Fruit fly (Drosophila melanogaster): ENCODE measurements around the gene CG32755.

Gene CG32755

dm6 chrX:5995951-5996350 is 45.9 kb downstream of the CG32755 start (continued):
- TF ChIP-seq CG13624 (GFP tag; optimal IDR thresholded peaks at IDR 0.05) (no peak), CG3281 (GFP tag; optimal IDR thresholded peaks at IDR 0.05) (no peak), CG10654 (GFP tag; optimal IDR thresholded peaks at IDR 0.05) (no peak), YL-1 (GFP tag; optimal IDR thresholded peaks at IDR 0.05) (no peak), CG31365 (tag; optimal IDR thresholded peaks at IDR 0.05) (no peak), yki (optimal IDR thresholded peaks at IDR 0.05) (no peak), CG2199 (GFP tag; IDR thresholded peaks at IDR 0.05) (no peak), CG6683 (GFP tag; optimal IDR thresholded peaks at IDR 0.05) (no peak), Rfx (GFP tag; IDR thresholded peaks at IDR 0.05) (0 out of 2 replicates have a peak, but pooled peaks have one; percentile 13), CG10979 (tag; optimal IDR thresholded peaks at IDR 0.05) (peak; percentile 59), Ets65A (GFP tag) (no peak), Six4 (GFP tag; optimal IDR thresholded peaks at IDR 0.05) (no peak), bcd (GFP tag; optimal IDR thresholded peaks at IDR 0.05) (no peak), nau (GFP tag; optimal IDR thresholded peaks at IDR 0.05) (no peak), slou (GFP tag; optimal IDR thresholded peaks at IDR 0.05) (no peak), pros (GFP tag; optimal IDR thresholded peaks at IDR 0.05) (no peak), CG13123 (GFP tag; optimal IDR thresholded peaks at IDR 0.05) (no peak), CHES-1-like (GFP tag; optimal IDR thresholded peaks at IDR 0.05) (no peak), wdn (GFP tag; IDR thresholded peaks at IDR 0.05) (no peak), Deaf1 (tag; optimal IDR thresholded peaks at IDR 0.05) (no peak), CG10431 (GFP tag; optimal IDR thresholded peaks at IDR 0.05) (no peak), Abd-B (GFP tag; optimal IDR thresholded peaks at IDR 0.05) (no peak), CG7357 (GFP tag; IDR thresholded peaks at IDR 0.05) (no peak), ATbp (GFP tag; optimal IDR thresholded peaks at IDR 0.05) (no peak), seq (GFP tag; IDR thresholded peaks at IDR 0.05) (no peak), B-H1 (GFP tag; IDR thresholded peaks at IDR 0.05) (no peak), fd64A (GFP tag; optimal IDR thresholded peaks at IDR 0.05) (no peak), CG6654 (GFP tag; optimal IDR thresholded peaks at IDR 0.05) (no peak), dysf (GFP tag; IDR thresholded peaks at IDR 0.05) (0 out of 3 replicates have a peak, but pooled peaks have one; percentile 23), Ravus (GFP tag; IDR thresholded peaks at IDR 0.05) (no peak), ase (GFP tag; IDR thresholded peaks at IDR 0.05) (no peak), ap (GFP tag; IDR thresholded peaks at IDR 0.05) (no peak), Doc2 (GFP tag; IDR thresholded peaks at IDR 0.05) (no peak), hth (optimal IDR thresholded peaks at IDR 0.05) (no peak), hb (GFP tag; IDR thresholded peaks at IDR 0.05; ENCODE audit: partially characterized antibody) (no peak), caup (GFP tag; optimal IDR thresholded peaks at IDR 0.05; ENCODE audit: severe bottlenecking) (no peak), Lhr (GFP tag; optimal IDR thresholded peaks at IDR 0.05) (no peak), CG14860 (GFP tag; IDR thresholded peaks at IDR 0.05; ENCODE audit: partially characterized antibody) (no peak), croc (GFP tag; conservative IDR thresholded peaks at IDR 0.05) (no peak), CG42726 (GFP tag; IDR thresholded peaks at IDR 0.05; ENCODE audit: partially characterized antibody) (no peak), CG33213 (GFP tag; optimal IDR thresholded peaks at IDR 0.05) (no peak), CG17612 (GFP tag; IDR thresholded peaks at IDR 0.05) (no peak), prd (optimal IDR thresholded peaks at IDR 0.05) (no peak), prd (GFP tag; IDR thresholded peaks at IDR 0.05) (peak; percentile 73), Taf1 (GFP tag; IDR thresholded peaks at IDR 0.05) (no peak), CG43689 (GFP tag; IDR thresholded peaks at IDR 0.05) (no peak), CG10274 (GFP tag; optimal IDR thresholded peaks at IDR 0.05) (no peak), E2f1 (GFP tag; IDR thresholded peaks at IDR 0.05) (no peak), Dfd (GFP tag; optimal IDR thresholded peaks at IDR 0.05) (no peak), H15 (GFP tag; IDR thresholded peaks at IDR 0.05) (no peak), p53 (GFP tag; optimal IDR thresholded peaks at IDR 0.05) (no peak), Hsf (GFP tag; optimal IDR thresholded peaks at IDR 0.05) (peak; percentile 29), MESR4 (GFP tag; optimal IDR thresholded peaks at IDR 0.05) (no peak)

Measured in whole organism, embryonic.